Fruit fly (Drosophila melanogaster): Measurements from ENCODE around the gene GATAe.
A peak's percentile ranks its signal among the peaks of the same experiment; 100 is the strongest.

The GATAe gene

dm6 chr3R:15993139-15993804, 15.6 kb upstream of the GATAe start (continued):
- no peak for TF ChIP-seq CG12659 (GFP tag; optimal IDR thresholded peaks at IDR 0.05)
- no peak for TF ChIP-seq twi (tag; optimal IDR thresholded peaks at IDR 0.05)
- no peak for TF ChIP-seq Side (GFP tag; optimal IDR thresholded peaks at IDR 0.05)
- no peak for TF ChIP-seq Fer3 (tag; optimal IDR thresholded peaks at IDR 0.05)
- no peak for TF ChIP-seq p53 (GFP tag; optimal IDR thresholded peaks at IDR 0.05)
- peak; percentile 25; the same call in 1 of the 2 replicates for TF ChIP-seq CG13287 (GFP tag; IDR thresholded peaks at IDR 0.05; ENCODE audit: partially characterized antibody)
- no peak for TF ChIP-seq CG1529 (GFP tag; optimal IDR thresholded peaks at IDR 0.05)
- TF ChIP-seq Taf1 (GFP tag; IDR thresholded peaks at IDR 0.05) = no peak
- no peak for TF ChIP-seq CG18476 (GFP tag; optimal IDR thresholded peaks at IDR 0.05)
- no peak for TF ChIP-seq pan (optimal IDR thresholded peaks at IDR 0.05)
- TF ChIP-seq pan (GFP tag; optimal IDR thresholded peaks at IDR 0.05 in 1 of 2, IDR thresholded peaks at IDR 0.05 in 1 of 2) = peak in 1 of 2 experiments; percentile 23
- no peak for TF ChIP-seq CG2889 (GFP tag; IDR thresholded peaks at IDR 0.05)
- no peak for TF ChIP-seq HmgD (GFP tag; optimal IDR thresholded peaks at IDR 0.05)
- peak; percentile 72 for TF ChIP-seq sug (tag; optimal IDR thresholded peaks at IDR 0.05)
- peak; percentile 56 for TF ChIP-seq sna (GFP tag; IDR thresholded peaks at IDR 0.05; ENCODE audit: partially characterized antibody)
- no peak for TF ChIP-seq NK7.1 (GFP tag; optimal IDR thresholded peaks at IDR 0.05)
- no peak for TF ChIP-seq Camta (GFP tag; optimal IDR thresholded peaks at IDR 0.05)
- peak; percentile 35 for TF ChIP-seq cwo (GFP tag; optimal IDR thresholded peaks at IDR 0.05)
- TF ChIP-seq CG4360 (GFP tag; IDR thresholded peaks at IDR 0.05) = peak; percentile 100
- TF ChIP-seq bbx (GFP tag; IDR thresholded peaks at IDR 0.05; ENCODE audit: partially characterized antibody) = peak; percentile 49
- TF ChIP-seq Nf-YA (GFP tag; IDR thresholded peaks at IDR 0.05) = peak; percentile 91
- no peak for TF ChIP-seq trem (tag; optimal IDR thresholded peaks at IDR 0.05)
- TF ChIP-seq CG9215 (GFP tag; IDR thresholded peaks at IDR 0.05) = no peak
- TF ChIP-seq C15 (GFP tag; IDR thresholded peaks at IDR 0.05) = no peak
- no peak for TF ChIP-seq Hey (tag; optimal IDR thresholded peaks at IDR 0.05)
- TF ChIP-seq otp (GFP tag; IDR thresholded peaks at IDR 0.05) = no peak
- no peak for TF ChIP-seq stwl (tag; optimal IDR thresholded peaks at IDR 0.05)
- no peak for TF ChIP-seq Sox102F (GFP tag; optimal IDR thresholded peaks at IDR 0.05)
- TF ChIP-seq CG6813 (GFP tag; optimal IDR thresholded peaks at IDR 0.05) = no peak
- peak; percentile 84 to 86 for TF ChIP-seq Trl (optimal IDR thresholded peaks at IDR 0.05)
- TF ChIP-seq Trl (GFP tag; optimal IDR thresholded peaks at IDR 0.05) = no peak
- peak; percentile 54 for TF ChIP-seq CG18011 (GFP tag; optimal IDR thresholded peaks at IDR 0.05)
- no peak for TF ChIP-seq BEAF-32 (GFP tag; optimal IDR thresholded peaks at IDR 0.05)
- no peak for TF ChIP-seq toy (GFP tag; IDR thresholded peaks at IDR 0.05)
- TF ChIP-seq amos (GFP tag; IDR thresholded peaks at IDR 0.05; ENCODE audit: partially characterized antibody) = peak; percentile 4; the same call in 1 of the 2 replicates
- no peak for TF ChIP-seq CG4707 (GFP tag; optimal IDR thresholded peaks at IDR 0.05)
- no peak for TF ChIP-seq dimm (GFP tag; IDR thresholded peaks at IDR 0.05)
- no peak for TF ChIP-seq Ets97D (GFP tag; optimal IDR thresholded peaks at IDR 0.05)
- TF ChIP-seq CG3995 (GFP tag; optimal IDR thresholded peaks at IDR 0.05) = no peak
- no peak for TF ChIP-seq Kr (GFP tag; optimal IDR thresholded peaks at IDR 0.05)
- TF ChIP-seq row (GFP tag; IDR thresholded peaks at IDR 0.05) = peak; percentile 19; the same call in 1 of the 3 replicates
- no peak for TF ChIP-seq CG4328 (GFP tag; optimal IDR thresholded peaks at IDR 0.05)
- no peak for TF ChIP-seq CG10274 (GFP tag; optimal IDR thresholded peaks at IDR 0.05)
- peak; percentile 59 for TF ChIP-seq Jarid2 (GFP tag; optimal IDR thresholded peaks at IDR 0.05)
- TF ChIP-seq dpn (GFP tag; optimal IDR thresholded peaks at IDR 0.05) = no peak
- no peak for TF ChIP-seq Sox100B (GFP tag; optimal IDR thresholded peaks at IDR 0.05)
- no peak for TF ChIP-seq fru (optimal IDR thresholded peaks at IDR 0.05)
- TF ChIP-seq peb (GFP tag; IDR thresholded peaks at IDR 0.05) = no peak
- TF ChIP-seq aop (GFP tag; IDR thresholded peaks at IDR 0.05) = no peak
- TF ChIP-seq Nf-YB (GFP tag; optimal IDR thresholded peaks at IDR 0.05) = peak; percentile 99
- TF ChIP-seq HmgZ (tag; optimal IDR thresholded peaks at IDR 0.05) = peak; percentile 81

All from whole organism, embryonic.